Fruit fly (Drosophila melanogaster): ENCODE results near the gene cin.

Gene cin

DNA sequence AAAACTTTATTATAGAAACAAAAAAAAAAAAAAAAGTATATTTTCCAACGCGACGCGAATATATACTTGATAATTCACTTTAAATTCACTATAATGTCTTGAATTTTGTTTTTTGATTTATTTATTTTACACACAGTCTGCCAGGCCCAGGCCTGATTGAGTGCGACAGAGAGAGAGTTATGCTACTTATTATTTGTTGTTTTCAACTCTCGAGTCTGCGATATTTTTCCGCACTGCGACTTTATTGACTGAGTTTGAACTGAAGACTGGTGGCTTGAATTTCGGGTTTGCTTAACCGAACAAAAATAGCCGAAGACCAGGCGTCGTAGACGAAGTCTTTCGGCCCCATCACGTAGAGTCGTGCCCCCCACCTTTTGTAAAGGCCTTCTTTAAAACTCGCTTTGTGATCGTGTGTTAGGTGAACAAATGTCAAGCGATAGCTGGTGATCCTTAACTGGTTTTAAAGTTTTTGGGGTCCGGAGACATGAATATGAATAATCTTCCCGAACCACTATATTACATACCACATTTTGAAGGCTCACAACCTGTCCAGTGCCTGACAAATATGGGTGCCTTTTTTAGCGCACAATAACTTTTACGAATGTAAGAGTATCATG lies 8.4 kb downstream of the cin start, which contains the start of gene CG13377 (continued):
- TF ChIP-seq CG17385 (GFP tag; optimal IDR thresholded peaks at IDR 0.05) (peak; percentile 22), Spps (tag; optimal IDR thresholded peaks at IDR 0.05) (no peak), CG34376 (GFP tag; optimal IDR thresholded peaks at IDR 0.05) (no peak), Hr39 (optimal IDR thresholded peaks at IDR 0.05) (no peak), CG2678 (tag; optimal IDR thresholded peaks at IDR 0.05) (no peak), dysf (GFP tag; IDR thresholded peaks at IDR 0.05) (peak; percentile 61; the same call in 1 of the 3 replicates), stwl (tag; optimal IDR thresholded peaks at IDR 0.05) (no peak), CG13775 (GFP tag; optimal IDR thresholded peaks at IDR 0.05) (peak; percentile 15), gsb (GFP tag; IDR thresholded peaks at IDR 0.05) (no peak), crol (GFP tag; IDR thresholded peaks at IDR 0.05) (no peak; the same call in 1 of the 2 replicates), CG32532 (GFP tag; IDR thresholded peaks at IDR 0.05) (peak; percentile 64; the same call in 1 of the 2 replicates), HHEX (GFP tag; optimal IDR thresholded peaks at IDR 0.05) (peak; percentile 9), ewg (GFP tag; optimal IDR thresholded peaks at IDR 0.05) (no peak), CG5245 (GFP tag; optimal IDR thresholded peaks at IDR 0.05) (no peak), CG31224 (GFP tag; IDR thresholded peaks at IDR 0.05) (peak; percentile 40; the same call in 1 of the 2 replicates), CG6689 (GFP tag; IDR thresholded peaks at IDR 0.05) (peak; percentile 50; the same call in 1 of the 2 replicates), Optix (GFP tag; IDR thresholded peaks at IDR 0.05) (no peak), Oli (tag; optimal IDR thresholded peaks at IDR 0.05) (peak; percentile 17), sug (tag; optimal IDR thresholded peaks at IDR 0.05) (no peak), otp (GFP tag; IDR thresholded peaks at IDR 0.05) (no peak), Doc3 (GFP tag; IDR thresholded peaks at IDR 0.05; ENCODE audit: partially characterized antibody) (no peak), CG31388 (GFP tag; optimal IDR thresholded peaks at IDR 0.05) (no peak), toy (GFP tag; IDR thresholded peaks at IDR 0.05) (no peak), CG2129 (GFP tag; IDR thresholded peaks at IDR 0.05; ENCODE audit: partially characterized antibody) (no peak), inv (GFP tag; IDR thresholded peaks at IDR 0.05; ENCODE audit: partially characterized antibody) (no peak), CG6854 (GFP tag; optimal IDR thresholded peaks at IDR 0.05) (no peak), Dad (GFP tag; optimal IDR thresholded peaks at IDR 0.05) (no peak), Asciz (GFP tag; optimal IDR thresholded peaks at IDR 0.05) (no peak), CG12071 (GFP tag; optimal IDR thresholded peaks at IDR 0.05) (no peak), ro (GFP tag; IDR thresholded peaks at IDR 0.05) (no peak), CG34224 (GFP tag; IDR thresholded peaks at IDR 0.05; ENCODE audit: partially characterized antibody) (no peak), Vsx1 (GFP tag; optimal IDR thresholded peaks at IDR 0.05) (peak; percentile 32), Bdp1 (GFP tag; optimal IDR thresholded peaks at IDR 0.05) (no peak), GATAe (GFP tag; conservative IDR thresholded peaks at IDR 0.05) (no peak), CrebB (tag; optimal IDR thresholded peaks at IDR 0.05) (no peak), CG10654 (GFP tag; optimal IDR thresholded peaks at IDR 0.05) (no peak), tna (GFP tag; IDR thresholded peaks at IDR 0.05; ENCODE audit: partially characterized antibody) (no peak), CG17612 (GFP tag; IDR thresholded peaks at IDR 0.05) (no peak), CG12942 (GFP tag; optimal IDR thresholded peaks at IDR 0.05) (no peak), maf-S (GFP tag; optimal IDR thresholded peaks at IDR 0.05) (no peak), pros (GFP tag; optimal IDR thresholded peaks at IDR 0.05) (no peak), dpn (GFP tag; optimal IDR thresholded peaks at IDR 0.05) (peak in 1 of 2 experiments; percentile 29), cas (GFP tag; IDR thresholded peaks at IDR 0.05) (no peak), CG10267 (tag; optimal IDR thresholded peaks at IDR 0.05) (peak; percentile 16), CG6813 (GFP tag; optimal IDR thresholded peaks at IDR 0.05) (no peak), Sox100B (GFP tag; optimal IDR thresholded peaks at IDR 0.05) (peak; percentile 28), bbx (GFP tag; IDR thresholded peaks at IDR 0.05; ENCODE audit: partially characterized antibody) (no peak), bcd (GFP tag; optimal IDR thresholded peaks at IDR 0.05) (no peak), fd64A (GFP tag; optimal IDR thresholded peaks at IDR 0.05) (no peak), MESR4 (GFP tag; optimal IDR thresholded peaks at IDR 0.05) (no peak)
